Worm (Caenorhabditis elegans): ENCODE data around the gene B0001.5.

The B0001.5 gene

DNA sequence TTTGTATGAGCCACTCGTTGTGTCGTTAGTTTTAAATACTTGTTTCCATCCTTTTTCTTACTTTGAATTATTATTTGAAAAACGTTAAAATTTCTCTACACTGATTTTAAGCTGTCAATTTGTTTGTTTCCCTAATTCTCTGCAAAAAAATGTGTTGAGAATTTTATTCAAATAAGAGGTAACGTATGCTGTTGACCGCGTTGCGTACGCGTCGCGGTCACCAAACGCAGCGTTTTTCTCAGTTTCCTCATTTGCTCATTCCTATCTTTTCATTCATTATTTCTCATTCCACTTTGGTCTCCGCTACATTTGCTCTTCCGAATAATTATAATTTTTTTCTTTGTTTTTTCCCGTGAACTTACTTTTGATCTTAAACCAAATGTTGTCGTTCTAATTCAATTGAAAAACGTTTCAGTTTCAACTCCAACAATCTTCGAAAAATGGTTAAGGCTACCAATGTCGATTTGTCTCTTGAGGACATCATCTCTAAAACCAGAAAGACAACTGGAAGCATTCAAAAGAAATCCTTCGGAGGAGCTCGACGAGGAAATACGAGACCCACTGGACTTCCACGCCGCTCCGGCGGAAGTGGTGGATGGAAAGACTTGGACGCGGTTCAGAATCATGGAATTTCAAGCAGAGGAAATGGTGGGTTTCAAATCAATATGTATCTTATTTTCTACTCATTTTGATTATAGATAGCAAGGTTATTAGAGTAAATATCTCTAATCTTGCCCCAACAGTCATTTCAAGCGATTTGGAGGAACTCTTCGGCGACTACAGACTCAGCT lies 20.1 kb downstream of the B0001.5 start, which contains the start of gene aly-3:
TSS of gene aly-3 (plus strand) at position 409 of the 791 bp plus-strand sequence.
- TF ChIP-seq ama-1 (optimal IDR thresholded peaks at IDR 0.05) (no peak), ama-1 (GFP tag; optimal IDR thresholded peaks at IDR 0.05) (peak in 1 of 2 experiments; percentile 15), lir-1 (GFP tag; conservative IDR thresholded peaks at IDR 0.05) (no peak), cebp-1 (GFP tag; IDR thresholded peaks at IDR 0.05) (no peak), cebp-1 (tag; optimal IDR thresholded peaks at IDR 0.05) (peak; percentile 8), sdz-38 (tag; optimal IDR thresholded peaks at IDR 0.05) (no peak), madf-3 (GFP tag; IDR thresholded peaks at IDR 0.05) (peak; percentile 89), lsl-1 (GFP tag; optimal IDR thresholded peaks at IDR 0.05) (no peak), nhr-80 (tag; optimal IDR thresholded peaks at IDR 0.05) (peak; percentile 6), nfyb-1 (GFP tag; IDR thresholded peaks at IDR 0.05) (no peak)

DNA sequence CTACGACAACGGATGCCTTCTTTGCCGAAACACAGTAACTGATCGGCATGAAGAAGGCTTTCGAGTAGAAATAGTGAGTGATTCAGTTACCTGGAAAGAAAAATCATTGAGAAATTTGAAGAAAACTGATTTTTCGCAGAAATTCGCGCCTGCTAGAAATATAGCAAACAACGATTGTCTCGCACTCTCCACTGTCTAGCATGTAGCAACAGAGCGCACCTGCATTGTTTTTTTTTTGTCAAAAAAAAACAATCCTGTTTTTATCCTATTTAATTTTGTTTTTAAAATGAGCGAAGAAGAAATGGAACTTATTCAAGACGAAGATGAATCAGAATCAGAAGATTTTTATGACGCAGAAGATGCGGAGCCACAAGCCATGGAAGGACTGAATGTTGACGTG lies 22.1 kb downstream of the B0001.5 start, which contains the start of the genes ddb-1 and M18.6:
TSS of gene ddb-1 (minus strand) at position 90 of the 400 bp plus-strand sequence.
TSS of gene M18.6 (plus strand) at position 235 of the 400 bp plus-strand sequence.
- TF ChIP-seq D2030.7 (GFP tag; IDR thresholded peaks at IDR 0.05): 0 out of 2 replicates have a peak, but pooled peaks have one; percentile 34
- peak; percentile 7 for TF ChIP-seq tbp1 (GFP tag; optimal IDR thresholded peaks at IDR 0.05)
- no peak for TF ChIP-seq C06A6.2 (GFP tag; conservative IDR thresholded peaks at IDR 0.05)
- peak; percentile 56 for TF ChIP-seq dpl-1 (GFP tag; optimal IDR thresholded peaks at IDR 0.05)
- no peak for TF ChIP-seq mes-4 (tag; optimal IDR thresholded peaks at IDR 0.05)
- TF ChIP-seq ztf-28 (GFP tag; IDR thresholded peaks at IDR 0.05): no peak
- no peak for TF ChIP-seq hlh-12 (tag; optimal IDR thresholded peaks at IDR 0.05)
- no peak for TF ChIP-seq snpc-4 (GFP tag; optimal IDR thresholded peaks at IDR 0.05)
- peak in 2 of 4 experiments; percentile 33 to 42 for TF ChIP-seq snpc-4 (tag; optimal IDR thresholded peaks at IDR 0.05)
- peak; percentile 43 for TF ChIP-seq attf-5 (GFP tag; optimal IDR thresholded peaks at IDR 0.05)
- peak; percentile 42; the same call in 1 of the 2 replicates for TF ChIP-seq madf-8 (GFP tag; conservative IDR thresholded peaks at IDR 0.05)
- no peak for TF ChIP-seq bed-2 (GFP tag; IDR thresholded peaks at IDR 0.05)
- TF ChIP-seq mcd-1 (GFP tag; IDR thresholded peaks at IDR 0.05): peak; percentile 72
- no peak for TF ChIP-seq egl-18 (GFP tag; IDR thresholded peaks at IDR 0.05)
- no peak for TF ChIP-seq repo-1 (tag; optimal IDR thresholded peaks at IDR 0.05)
- TF ChIP-seq attf-3 (GFP tag; conservative IDR thresholded peaks at IDR 0.05): no peak
- no peak for TF ChIP-seq sptf-2 (GFP tag; optimal IDR thresholded peaks at IDR 0.05)
- no peak for TF ChIP-seq mel-28 (tag; optimal IDR thresholded peaks at IDR 0.05; ENCODE audit: borderline replicate concordance)
- no peak for TF ChIP-seq egl-44 (GFP tag; IDR thresholded peaks at IDR 0.05)
- peak; percentile 47; the same call in 1 of the 2 replicates for TF ChIP-seq F33H1.4 (GFP tag; IDR thresholded peaks at IDR 0.05)
- no peak for TF ChIP-seq ztf-26 (tag; optimal IDR thresholded peaks at IDR 0.05)
- no peak for TF ChIP-seq ztf-22 (GFP tag; optimal IDR thresholded peaks at IDR 0.05)
- TF ChIP-seq zim-3 (tag; optimal IDR thresholded peaks at IDR 0.05): no peak
- TF ChIP-seq dpff-1 (tag; optimal IDR thresholded peaks at IDR 0.05): no peak
- peak; percentile 67; the same call in 1 of the 2 replicates for TF ChIP-seq madf-3 (GFP tag; IDR thresholded peaks at IDR 0.05)
- TF ChIP-seq aptf-2 (GFP tag; conservative IDR thresholded peaks at IDR 0.05): no peak
- TF ChIP-seq snpc-1.1 (tag; optimal IDR thresholded peaks at IDR 0.05; ENCODE audit: insufficient read depth): peak; percentile 5
- TF ChIP-seq nfyb-1 (GFP tag; IDR thresholded peaks at IDR 0.05): no peak
- TF ChIP-seq lsl-1 (GFP tag; optimal IDR thresholded peaks at IDR 0.05): peak; percentile 52
- TF ChIP-seq hlh-26 (GFP tag; conservative IDR thresholded peaks at IDR 0.05): no peak
- TF ChIP-seq T26A5.8 (tag; optimal IDR thresholded peaks at IDR 0.05): no peak
- TF ChIP-seq ama-1 (optimal IDR thresholded peaks at IDR 0.05): no peak
- no peak for TF ChIP-seq ama-1 (GFP tag; optimal IDR thresholded peaks at IDR 0.05)
- TF ChIP-seq ztf-25 (GFP tag; IDR thresholded peaks at IDR 0.05): no peak
- TF ChIP-seq cebp-1 (GFP tag; IDR thresholded peaks at IDR 0.05): no peak
- no peak for TF ChIP-seq cebp-1 (tag; optimal IDR thresholded peaks at IDR 0.05)
- peak; percentile 59; the same call in 1 of the 2 replicates for TF ChIP-seq hmg-1.2 (GFP tag; IDR thresholded peaks at IDR 0.05)
- TF ChIP-seq zfh-2 (GFP tag; conservative IDR thresholded peaks at IDR 0.05): no peak
- peak; percentile 15 for TF ChIP-seq lin-54 (GFP tag; optimal IDR thresholded peaks at IDR 0.05)
- TF ChIP-seq lin-35 (GFP tag; optimal IDR thresholded peaks at IDR 0.05): peak in 1 of 3 experiments; percentile 28
- TF ChIP-seq pha-4 (tag; optimal IDR thresholded peaks at IDR 0.05): no peak
- no peak for TF ChIP-seq F49E8.2 (tag; optimal IDR thresholded peaks at IDR 0.05; ENCODE audit: insufficient read depth)

Data from whole organism, young adult.